Fruit fly (Drosophila melanogaster) whole organism, embryonic: ENCODE measurements around the gene CG11986.

Source experiments
- CG10274 ChIP-seq: fragments of 200-800 bp; sonication (Bioruptor generic); optimal IDR thresholded peaks from 3 replicates; lab custom pipeline; 2017; ENCODE audit warnings: missing biosample characterization, mild to moderate bottlenecking, missing genetic modification characterization
- CG10462 ChIP-seq: fragments of 200-800 bp; sonication (Bioruptor generic); optimal IDR thresholded peaks from 2 replicates; lab custom pipeline; 2016; ENCODE audit warnings: missing biosample characterization, missing genetic modification characterization
- CG10543 ChIP-seq: fragments of 200-800 bp; sonication (Bioruptor generic); optimal IDR thresholded peaks from 3 replicates; lab custom pipeline; 2017; ENCODE audit warnings: missing biosample characterization, mild to moderate bottlenecking, missing genetic modification characterization, moderate library complexity
- CG13624 ChIP-seq: fragments of 200-800 bp; sonication (Bioruptor generic); optimal IDR thresholded peaks from 2 replicates; lab custom pipeline; 2016; ENCODE audit warnings: missing biosample characterization, missing genetic modification characterization
- CG13894 ChIP-seq: fragments of 200-800 bp; sonication (Bioruptor generic); optimal IDR thresholded peaks from 3 replicates; lab custom pipeline; 2018; ENCODE audit warnings: missing biosample characterization, mild to moderate bottlenecking, missing genetic modification characterization, moderate library complexity
- CG14014 ChIP-seq: fragments of 200-800 bp; sonication (Bioruptor generic); IDR thresholded peaks from 2 replicates; pipeline ENCODE4 v1.3.6; 2022; ENCODE audit warnings: missing biosample characterization, missing genetic modification characterization
- CG1529 ChIP-seq: fragments of 200-800 bp; sonication (Bioruptor generic); optimal IDR thresholded peaks from 3 replicates; lab custom pipeline; 2018; ENCODE audit warnings: missing biosample characterization, missing genetic modification characterization
- CG15479 ChIP-seq: fragments of 200-800 bp; sonication (Bioruptor generic); optimal IDR thresholded peaks from 3 replicates; lab custom pipeline; 2019; ENCODE audit warnings: missing biosample characterization, mild to moderate bottlenecking, missing genetic modification characterization, moderate library complexity
- CG2199 ChIP-seq: fragments of 200-800 bp; sonication (Bioruptor generic); IDR thresholded peaks from 3 replicates; pipeline ENCODE4 v1.3.6; 2022; ENCODE audit warnings: missing biosample characterization, missing genetic modification characterization
- CG31441 ChIP-seq: fragments of 200-800 bp; sonication (Bioruptor generic); IDR thresholded peaks from 2 replicates; pipeline ENCODE4 v1.3.6; 2022; ENCODE audit warnings: missing biosample characterization, missing genetic modification characterization
- CG32767 ChIP-seq: fragments of 200-800 bp; sonication (Bioruptor generic); IDR thresholded peaks from 2 replicates; pipeline ENCODE4 v1.3.6; 2022; ENCODE audit warnings: missing biosample characterization, missing genetic modification characterization
- CG3407 ChIP-seq: fragments of 200-800 bp; sonication (Bioruptor generic); optimal IDR thresholded peaks from 2 replicates; lab custom pipeline; 2018; ENCODE audit warnings: missing biosample characterization, mild to moderate bottlenecking, missing genetic modification characterization
- CG3838 ChIP-seq: fragments of 200-800 bp; sonication (Bioruptor generic); optimal IDR thresholded peaks from 3 replicates; lab custom pipeline; 2016; ENCODE audit warnings: missing biosample characterization, missing genetic modification characterization
- CG4328 ChIP-seq: fragments of 200-800 bp; sonication (Bioruptor generic); optimal IDR thresholded peaks from 3 replicates; lab custom pipeline; 2017; ENCODE audit warnings: missing biosample characterization, missing genetic modification reagents, missing genetic modification characterization
- CG8089 ChIP-seq: fragments of 200-800 bp; sonication (Bioruptor generic); optimal IDR thresholded peaks from 3 replicates; lab custom pipeline; 2016; ENCODE audit warnings: missing biosample characterization, missing genetic modification characterization
- CG8944 ChIP-seq: fragments of 200-800 bp; sonication (Bioruptor generic); optimal IDR thresholded peaks from 3 replicates; lab custom pipeline; 2016; ENCODE audit warnings: missing biosample characterization, missing genetic modification characterization
- CG9932 ChIP-seq: fragments of 200-800 bp; sonication (Bioruptor generic); IDR thresholded peaks from 2 replicates; pipeline ENCODE4 v1.3.6; 2022; ENCODE audit warnings: missing biosample characterization, missing genetic modification characterization
- Dll ChIP-seq: fragments of 200-800 bp; sonication (Bioruptor generic); IDR thresholded peaks from 4 replicates; pipeline ENCODE4 v1.3.6; 2022; ENCODE audit warnings: missing biosample characterization, missing genetic modification characterization; ENCODE audit not compliant: partially characterized antibody
- E2f2 ChIP-seq: fragments of 200-800 bp; sonication (Bioruptor generic); IDR thresholded peaks from 2 replicates; pipeline ENCODE4 v1.3.6; 2022; ENCODE audit warnings: missing biosample characterization, missing genetic modification characterization
- ERR ChIP-seq: fragments of 200-800 bp; sonication (Bioruptor generic); optimal IDR thresholded peaks from 2 replicates; lab custom pipeline; 2016; ENCODE audit warnings: missing biosample characterization, missing genetic modification characterization
- Hmr ChIP-seq: fragments of 200-800 bp; sonication (Bioruptor generic); optimal IDR thresholded peaks from 3 replicates; lab custom pipeline; 2017; ENCODE audit warnings: mild to moderate bottlenecking, missing biosample characterization, missing genetic modification reagents, missing genetic modification characterization
- NFAT ChIP-seq: fragments of 200-800 bp; sonication (Bioruptor generic); IDR thresholded peaks from 2 replicates; pipeline ENCODE4 v1.3.6; 2022; ENCODE audit warnings: missing biosample characterization, missing genetic modification characterization
- Nf-YB ChIP-seq: fragments of 200-800 bp; sonication (Bioruptor generic); optimal IDR thresholded peaks from 3 replicates; lab custom pipeline; 2019; ENCODE audit warnings: missing biosample characterization, mild to moderate bottlenecking, missing genetic modification characterization, moderate library complexity
- NfI ChIP-seq: fragments of 200-800 bp; sonication (Bioruptor generic); optimal IDR thresholded peaks from 3 replicates; lab custom pipeline; 2018; ENCODE audit warnings: missing biosample characterization, mild to moderate bottlenecking, missing genetic modification characterization, moderate library complexity
- Sox100B ChIP-seq: fragments of 200-800 bp; sonication (Bioruptor generic); optimal IDR thresholded peaks from 3 replicates; lab custom pipeline; 2018; ENCODE audit warnings: missing biosample characterization, mild to moderate bottlenecking, missing genetic modification characterization
- Sox102F ChIP-seq: fragments of 200-800 bp; sonication (Bioruptor generic); optimal IDR thresholded peaks from 2 replicates; lab custom pipeline; 2018; ENCODE audit warnings: missing biosample characterization, mild to moderate bottlenecking, missing genetic modification characterization, moderate library complexity
- ara ChIP-seq: fragments of 200-800 bp; sonication (Bioruptor generic); IDR thresholded peaks from 2 replicates; pipeline ENCODE4 v1.3.6; 2022; ENCODE audit warnings: missing biosample characterization, missing genetic modification characterization
- az2 ChIP-seq: fragments of 200-800 bp; sonication (Bioruptor generic); optimal IDR thresholded peaks from 3 replicates; lab custom pipeline; 2016; ENCODE audit warnings: missing biosample characterization, missing genetic modification characterization
- cad ChIP-seq: fragments of >200 bp; optimal IDR thresholded peaks from 2 replicates; lab custom pipeline; 2017; ENCODE audit warnings: missing biosample characterization, missing genetic modification characterization
- cas ChIP-seq: fragments of 200-800 bp; sonication (Bioruptor generic); IDR thresholded peaks from 2 replicates; pipeline ENCODE4 v1.3.6; 2022; ENCODE audit warnings: missing biosample characterization, missing genetic modification characterization
- chm ChIP-seq: fragments of 200-800 bp; sonication (Bioruptor generic); IDR thresholded peaks from 2 replicates; pipeline ENCODE4 v1.3.6; 2022; ENCODE audit warnings: missing biosample characterization, missing genetic modification characterization
- croc ChIP-seq: fragments of 200-800 bp; sonication (Bioruptor generic); conservative IDR thresholded peaks from 3 replicates; pipeline ENCODE4 v1.3.6; 2022; ENCODE audit warnings: missing biosample characterization, missing genetic modification characterization
- exex ChIP-seq: fragments of 200-800 bp; sonication (Bioruptor generic); optimal IDR thresholded peaks from 4 replicates; lab custom pipeline; 2018; ENCODE audit warnings: missing biosample characterization, mild to moderate bottlenecking, missing genetic modification characterization, moderate library complexity
- gcm ChIP-seq: fragments of 200-800 bp; sonication (Bioruptor generic); optimal IDR thresholded peaks from 2 replicates; lab custom pipeline; 2019; ENCODE audit warnings: missing biosample characterization, mild to moderate bottlenecking, missing genetic modification characterization, moderate library complexity
- grau ChIP-seq: fragments of 200-800 bp; optimal IDR thresholded peaks from 3 replicates; lab custom pipeline; 2019; ENCODE audit warnings: missing biosample characterization, mild to moderate bottlenecking, missing genetic modification characterization, moderate library complexity
- jing ChIP-seq: fragments of 200-800 bp; sonication (Bioruptor generic); optimal IDR thresholded peaks from 2 replicates; lab custom pipeline; 2018; ENCODE audit warnings: missing biosample characterization, mild to moderate bottlenecking, missing genetic modification characterization
- luna ChIP-seq: fragments of 200-800 bp; sonication (Bioruptor generic); optimal IDR thresholded peaks from 2 replicates; lab custom pipeline; 2016; ENCODE audit warnings: missing biosample characterization, missing genetic modification characterization
- ranshi ChIP-seq: fragments of 200-800 bp; sonication (Bioruptor generic); IDR thresholded peaks from 2 replicates; pipeline ENCODE4 v1.3.6; 2022; ENCODE audit warnings: missing biosample characterization, missing genetic modification characterization
- slou ChIP-seq: fragments of 200-800 bp; sonication (Bioruptor generic); optimal IDR thresholded peaks from 3 replicates; lab custom pipeline; 2016; ENCODE audit warnings: missing biosample characterization, missing genetic modification characterization
- sug ChIP-seq: fragments of 200-800 bp; optimal IDR thresholded peaks from 2 replicates; lab custom pipeline; 2019; ENCODE audit warnings: missing biosample characterization, mild to moderate bottlenecking, missing genetic modification characterization, moderate library complexity
- tll ChIP-seq, 2 experiments: fragments of 200-800 bp in 1 of 2; fragments of >200 bp in 1 of 2; sonication (Bioruptor generic) in 1 of 2; optimal IDR thresholded peaks; 2 replicates each; lab custom pipeline; 2017 to 2019; ENCODE audit warnings: missing biosample characterization in 2 of 2, missing genetic modification characterization in 2 of 2, mild to moderate bottlenecking in 1 of 2, moderate library complexity in 1 of 2
- tx ChIP-seq: fragments of 200-800 bp; sonication (Bioruptor generic); optimal IDR thresholded peaks from 2 replicates; lab custom pipeline; 2016; ENCODE audit warnings: missing biosample characterization, missing genetic modification characterization
- usp ChIP-seq: fragments of >200 bp; optimal IDR thresholded peaks from 2 replicates; lab custom pipeline; 2017; ENCODE audit warnings: missing biosample characterization, missing genetic modification characterization
- vfl ChIP-seq: fragments of 200-800 bp; sonication (Bioruptor generic); optimal IDR thresholded peaks from 2 replicates; lab custom pipeline; 2016; ENCODE audit warnings: missing biosample characterization, missing genetic modification characterization
- vnd ChIP-seq: fragments of 200-800 bp; sonication (Bioruptor generic); IDR thresholded peaks from 3 replicates; pipeline ENCODE4 v1.3.6; 2022; ENCODE audit warnings: missing biosample characterization, missing genetic modification characterization; ENCODE audit not compliant: partially characterized antibody
- yki ChIP-seq: fragments of >200 bp; optimal IDR thresholded peaks from 3 replicates; lab custom pipeline; 2018
- zen ChIP-seq: fragments of 200-800 bp; sonication (Bioruptor generic); optimal IDR thresholded peaks from 3 replicates; lab custom pipeline; 2018; ENCODE audit warnings: missing biosample characterization, mild to moderate bottlenecking, missing genetic modification characterization, moderate library complexity

CG11986 gene

dm6 chr3R:9030006-9030749 is 14.9 kb downstream of the CG11986 start (continued):
- TF ChIP-seq CG31441 (GFP tag; lab: Robert Waterston, UW) (no peak), CG14014 (GFP tag; lab: Robert Waterston, UW) (no peak), CG3407 (GFP tag; lab: Kevin White, UChicago) (no peak), E2f2 (GFP tag; lab: Robert Waterston, UW) (no peak), NfI (GFP tag; lab: Kevin White, UChicago) (no peak), cad (GFP tag; lab: Kevin White, UChicago) (peak; percentile 59), tll (GFP tag; optimal IDR thresholded peaks at IDR 0.05; lab: Kevin White, UChicago) (peak in 1 of 2 experiments; percentile 95), CG4328 (GFP tag; lab: Kevin White, UChicago) (no peak), sug (tag; lab: Kevin White, UChicago) (no peak), CG8089 (GFP tag; lab: Kevin White, UChicago) (no peak), CG32767 (no peak), Dll (GFP tag; lab: Robert Waterston, UW) (0 out of 4 replicates have a peak, but pooled peaks have one; percentile 12), gcm (peak; percentile 3), CG2199 (GFP tag; lab: Robert Waterston, UW) (peak; percentile 64; the same call in 1 of the 3 replicates), vfl (GFP tag; lab: Kevin White, UChicago) (no peak), CG15479 (peak; percentile 98), az2 (no peak), CG10462 (GFP tag; lab: Kevin White, UChicago) (no peak), grau (peak; percentile 50), ERR (GFP tag; lab: Kevin White, UChicago) (no peak), CG13894 (tag; lab: Kevin White, UChicago) (peak; percentile 27), CG10543 (GFP tag; lab: Kevin White, UChicago) (peak; percentile 3), NFAT (GFP tag; lab: Robert Waterston, UW) (no peak), chm (GFP tag; lab: Robert Waterston, UW) (0 out of 2 replicates have a peak, but pooled peaks have one; percentile 29), zen (tag; lab: Kevin White, UChicago) (peak; percentile 74)

DNA sequence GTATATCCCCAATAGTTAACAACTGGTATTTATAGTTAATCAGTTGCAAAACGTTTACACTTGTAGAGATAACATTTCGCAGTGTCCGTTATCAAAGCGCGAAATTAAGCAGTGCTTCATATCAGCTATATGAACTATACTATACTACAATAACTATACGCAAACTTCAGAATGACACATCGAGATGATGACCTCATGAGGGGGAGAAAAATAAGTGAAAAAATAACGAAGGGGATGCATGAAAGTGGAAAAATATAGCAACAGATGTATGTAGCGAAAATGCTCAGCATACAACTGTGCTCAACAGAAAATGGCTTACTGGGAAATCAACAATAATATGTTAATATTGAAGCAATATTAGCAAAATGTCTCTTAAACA is 15.5 kb downstream of the CG11986 start:
- TF ChIP-seq cas (GFP tag; lab: Robert Waterston, UW) (no peak), exex (tag; lab: Kevin White, UChicago) (peak; percentile 19)
- TF ChIP-seq, all 482 proteins: peak for 1

DNA sequence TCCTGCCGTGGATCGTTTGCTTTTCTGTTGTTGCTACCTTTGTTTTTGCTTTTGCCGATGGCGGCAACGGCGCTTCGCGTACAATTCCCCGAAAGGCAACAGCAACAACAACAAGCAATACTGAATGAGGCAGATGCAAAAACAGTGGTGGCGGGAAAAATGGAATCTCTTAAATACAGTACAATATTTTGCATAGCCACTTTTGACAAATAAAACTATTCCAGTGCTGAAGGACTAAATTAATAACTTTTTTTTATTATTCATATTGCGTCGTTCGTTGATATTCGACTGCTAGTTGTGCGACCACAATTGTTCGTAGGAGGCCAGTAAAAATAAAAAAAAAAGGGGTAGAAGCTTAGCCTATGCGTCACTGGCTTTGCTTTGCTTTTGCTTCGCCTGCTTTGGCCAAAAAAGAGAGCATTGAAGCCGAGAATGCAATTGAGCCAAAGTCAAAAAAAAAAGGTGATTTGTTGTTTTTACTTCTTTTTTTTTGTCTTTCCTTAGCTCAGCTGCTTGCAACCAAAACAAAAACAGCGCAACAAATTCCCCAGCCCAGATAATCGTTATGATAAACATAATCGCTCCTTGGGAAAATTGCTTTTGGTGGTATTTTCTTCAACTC is 16.7 kb downstream of the CG11986 start:
- TF ChIP-seq ara (GFP tag; lab: Robert Waterston, UW) (peak; percentile 88), CG1529 (GFP tag; lab: Kevin White, UChicago) (peak; percentile 87), CG8944 (GFP tag; lab: Kevin White, UChicago) (peak; percentile 45), CG13624 (peak; percentile 63), CG9932 (peak; percentile 87), croc (GFP tag; lab: Robert Waterston, UW) (peak; percentile 78), luna (GFP tag; lab: Kevin White, UChicago) (peak; percentile 42), slou (peak; percentile 28), Sox102F (GFP tag; lab: Kevin White, UChicago) (peak; percentile 96), vnd (GFP tag; lab: Robert Waterston, UW) (no peak), Sox100B (GFP tag; lab: Kevin White, UChicago) (peak; percentile 87), CG3838 (GFP tag; lab: Kevin White, UChicago) (peak; percentile 71), jing (peak; percentile 73), CG15479 (no peak), CG10274 (peak; percentile 69), Nf-YB (GFP tag; lab: Kevin White, UChicago) (peak; percentile 60), ranshi (peak; percentile 93), usp (no peak), Hmr (peak; percentile 87), yki (lab: Kevin White, UChicago) (no peak), tx (GFP tag; lab: Kevin White, UChicago) (peak; percentile 76)
